Fruit fly (Drosophila melanogaster) whole organism, prepupa: ENCODE measurements around the gene CG43925.

Experiments used
- Blimp-1 ChIP-seq: fragments of 200-800 bp; sonication (Bioruptor generic); optimal IDR thresholded peaks from 3 replicates; lab custom pipeline; 2017; ENCODE audit warnings: missing biosample characterization, missing genetic modification characterization, mild to moderate bottlenecking, moderate library complexity, missing genetic modification reagents
- CG10631 ChIP-seq: fragments of 200-800 bp; sonication (Bioruptor generic); optimal IDR thresholded peaks from 2 replicates; lab custom pipeline; 2016; ENCODE audit warnings: missing biosample characterization, missing genetic modification characterization
- CG15336 ChIP-seq: fragments of 200-800 bp; sonication (Bioruptor generic); IDR thresholded peaks from 2 replicates; pipeline ENCODE4 v1.3.6; 2022; ENCODE audit warnings: missing biosample characterization, missing genetic modification characterization
- CG1621 ChIP-seq: fragments of 200-800 bp; sonication (Bioruptor generic); optimal IDR thresholded peaks from 3 replicates; lab custom pipeline; 2018; ENCODE audit warnings: missing biosample characterization, mild to moderate bottlenecking, missing genetic modification characterization
- CG16779 ChIP-seq: fragments of 200-800 bp; sonication (Bioruptor generic); optimal IDR thresholded peaks from 3 replicates; lab custom pipeline; 2017; ENCODE audit warnings: missing biosample characterization, mild to moderate bottlenecking, missing genetic modification characterization
- CG31627 ChIP-seq: fragments of 200-800 bp; sonication (Bioruptor generic); optimal IDR thresholded peaks from 3 replicates; lab custom pipeline; 2016; ENCODE audit warnings: missing biosample characterization, missing genetic modification characterization
- CG32006 ChIP-seq: fragments of 200-800 bp; sonication (Bioruptor generic); optimal IDR thresholded peaks from 3 replicates; lab custom pipeline; 2017; ENCODE audit warnings: missing biosample characterization, mild to moderate bottlenecking, missing genetic modification characterization
- CG34406 ChIP-seq: fragments of 200-800 bp; sonication (Bioruptor generic); optimal IDR thresholded peaks from 3 replicates; lab custom pipeline; 2016; ENCODE audit warnings: missing biosample characterization, missing genetic modification characterization
- CG6163 ChIP-seq: fragments of 200-800 bp; sonication (Bioruptor generic); IDR thresholded peaks from 3 replicates; pipeline ENCODE4 v1.3.6; 2022; ENCODE audit warnings: missing biosample characterization, missing genetic modification characterization
- CG6792 ChIP-seq: fragments of 200-800 bp; sonication (Bioruptor generic); optimal IDR thresholded peaks from 3 replicates; lab custom pipeline; 2016; ENCODE audit warnings: missing biosample characterization, missing genetic modification characterization
- CG6854 ChIP-seq: fragments of 200-800 bp; sonication (Bioruptor generic); optimal IDR thresholded peaks from 2 replicates; lab custom pipeline; 2017; ENCODE audit warnings: missing biosample characterization, mild to moderate bottlenecking, missing genetic modification characterization
- CG7368 ChIP-seq: fragments of 200-800 bp; sonication (Bioruptor generic); optimal IDR thresholded peaks from 3 replicates; lab custom pipeline; 2016; ENCODE audit warnings: missing biosample characterization, missing genetic modification characterization
- CG8319 ChIP-seq: fragments of 200-800 bp; sonication (Bioruptor generic); optimal IDR thresholded peaks from 3 replicates; lab custom pipeline; 2016; ENCODE audit warnings: missing biosample characterization, missing genetic modification characterization
- CG8632 ChIP-seq: fragments of 200-800 bp; sonication (Bioruptor generic); optimal IDR thresholded peaks from 3 replicates; lab custom pipeline; 2016; ENCODE audit warnings: missing biosample characterization, missing genetic modification characterization
- Eip78C ChIP-seq: fragments of 200-800 bp; sonication (Bioruptor generic); peaks from one replicate; lab custom pipeline; 2016; ENCODE audit warnings: missing biosample characterization, missing genetic modification characterization
- Eip93F ChIP-seq: fragments of 200-800 bp; sonication (Bioruptor generic); optimal IDR thresholded peaks from 2 replicates; lab custom pipeline; 2016; ENCODE audit warnings: missing biosample characterization, mild to moderate bottlenecking, missing genetic modification characterization
- Ets96B ChIP-seq: fragments of 200-800 bp; optimal IDR thresholded peaks from 2 replicates; lab custom pipeline; 2019; ENCODE audit warnings: missing biosample characterization, mild to moderate bottlenecking, missing genetic modification characterization, moderate library complexity
- Hr38 ChIP-seq: sonication (Bioruptor generic); optimal IDR thresholded peaks from 2 replicates; lab custom pipeline; 2016; ENCODE audit warnings: missing biosample characterization, missing genetic modification characterization
- Hr39 ChIP-seq: fragments of 200-800 bp; sonication (Bioruptor generic); optimal IDR thresholded peaks from 2 replicates; lab custom pipeline; 2016; ENCODE audit warnings: missing biosample characterization, missing genetic modification characterization
- Hr4 ChIP-seq: fragments of 200-800 bp; sonication (Bioruptor generic); optimal IDR thresholded peaks from 3 replicates; lab custom pipeline; 2016; ENCODE audit warnings: missing biosample characterization, missing genetic modification characterization
- Lpt ChIP-seq: fragments of 200-800 bp; sonication (Bioruptor generic); optimal IDR thresholded peaks from 3 replicates; lab custom pipeline; 2016; ENCODE audit warnings: missing biosample characterization, missing genetic modification characterization
- Met ChIP-seq: fragments of 200-800 bp; sonication (Bioruptor generic); optimal IDR thresholded peaks from 3 replicates; lab custom pipeline; 2016; ENCODE audit warnings: missing biosample characterization, missing genetic modification characterization
- achi ChIP-seq: fragments of 200-800 bp; sonication (Bioruptor generic); optimal IDR thresholded peaks from 3 replicates; lab custom pipeline; 2016; ENCODE audit warnings: missing biosample characterization, missing genetic modification characterization
- acj6 ChIP-seq: fragments of 200-800 bp; sonication (Bioruptor generic); optimal IDR thresholded peaks from 3 replicates; lab custom pipeline; 2016; ENCODE audit warnings: missing biosample characterization, missing genetic modification characterization
- cyc ChIP-seq: fragments of 200-800 bp; sonication (Bioruptor generic); optimal IDR thresholded peaks from 3 replicates; lab custom pipeline; 2016; ENCODE audit warnings: missing biosample characterization, missing genetic modification characterization
- dac ChIP-seq: fragments of 200-800 bp; sonication (Bioruptor generic); optimal IDR thresholded peaks from 2 replicates; lab custom pipeline; 2017; ENCODE audit warnings: missing biosample characterization, mild to moderate bottlenecking, missing genetic modification characterization
- eg ChIP-seq: fragments of 200-800 bp; sonication (Bioruptor generic); IDR thresholded peaks from 3 replicates; pipeline ENCODE4 v1.3.6; 2022; ENCODE audit warnings: missing biosample characterization, missing genetic modification characterization
- esn ChIP-seq: fragments of 200-800 bp; sonication (Bioruptor generic); optimal IDR thresholded peaks from 2 replicates; lab custom pipeline; 2016; ENCODE audit warnings: missing biosample characterization, mild to moderate bottlenecking, missing genetic modification characterization, moderate library complexity
- fd59A ChIP-seq: fragments of 200-800 bp; sonication (Bioruptor generic); optimal IDR thresholded peaks from 2 replicates; lab custom pipeline; 2017; ENCODE audit warnings: missing biosample characterization, mild to moderate bottlenecking, missing genetic modification characterization, missing genetic modification reagents
- fkh ChIP-seq: fragments of 200-800 bp; sonication (Bioruptor generic); optimal IDR thresholded peaks from 3 replicates; lab custom pipeline; 2017; ENCODE audit warnings: missing biosample characterization, mild to moderate bottlenecking, missing genetic modification characterization, moderate library complexity
- net ChIP-seq: fragments of 200-800 bp; sonication (Bioruptor generic); optimal IDR thresholded peaks from 3 replicates; lab custom pipeline; 2016; ENCODE audit warnings: missing biosample characterization, missing genetic modification characterization
- pdm3 ChIP-seq: fragments of 200-800 bp; sonication (Bioruptor generic); optimal IDR thresholded peaks from 3 replicates; lab custom pipeline; 2016; ENCODE audit warnings: missing biosample characterization, missing genetic modification characterization
- svp ChIP-seq: fragments of 200-800 bp; sonication (Bioruptor generic); peaks from one replicate; lab custom pipeline; 2016; ENCODE audit warnings: missing biosample characterization, missing genetic modification characterization
- topi ChIP-seq: fragments of 200-800 bp; sonication (Bioruptor generic); optimal IDR thresholded peaks from 3 replicates; lab custom pipeline; 2016; ENCODE audit warnings: missing biosample characterization, missing genetic modification characterization
- vri ChIP-seq: fragments of 200-800 bp; sonication (Bioruptor generic); optimal IDR thresholded peaks from 3 replicates; lab custom pipeline; 2016; ENCODE audit warnings: missing biosample characterization, mild to moderate bottlenecking, missing genetic modification characterization

Gene CG43925

DNA sequence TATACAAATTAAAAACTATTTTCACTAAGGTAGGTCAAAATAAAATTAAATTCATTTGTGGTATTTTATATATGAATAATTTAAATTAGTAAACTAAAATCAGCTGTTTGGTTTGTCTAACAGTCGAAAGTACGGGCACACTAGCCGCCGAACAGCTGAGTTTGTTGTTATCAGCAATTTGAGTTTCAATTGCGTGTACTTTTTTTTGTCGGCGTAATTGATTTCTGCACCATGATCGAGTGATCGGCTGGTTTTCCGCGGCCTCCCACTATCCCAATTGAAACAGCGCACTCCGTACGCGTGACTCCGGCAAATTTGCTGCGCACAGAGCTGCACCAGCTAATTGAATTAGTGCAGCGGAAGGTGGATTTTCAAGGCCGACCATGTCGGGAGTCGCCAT, 2.9 kb downstream of the CG43925 start, which contains the start of gene Alg7:
TSS of gene Alg7 (plus strand) at position 153 of the 400 bp plus-strand sequence.
- TF ChIP-seq Hr38 (GFP tag; lab: Kevin White, UChicago) (no peak), CG16779 (tag; lab: Kevin White, UChicago) (no peak), fd59A (no peak), eg (GFP tag; lab: Robert Waterston, UW) (no peak), CG6854 (no peak), acj6 (GFP tag; lab: Kevin White, UChicago) (no peak), Eip78C (GFP tag; lab: Kevin White, UChicago) (no peak), CG31627 (no peak), Hr4 (GFP tag; lab: Kevin White, UChicago) (no peak), CG7368 (GFP tag; lab: Kevin White, UChicago) (no peak), CG15336 (GFP tag; lab: Robert Waterston, UW) (no peak), Hr39 (GFP tag; lab: Kevin White, UChicago) (no peak)
- TF ChIP-seq, all 60 proteins: peak for 0

dm6 chr2L:13182415-13182814, 6.2 kb downstream of the CG43925 start, which contains the start of gene Mgat3:
Gene Mgat3 (minus strand): TSS chr2L:13182596.
- no peak for TF ChIP-seq dac (GFP tag; lab: Kevin White, UChicago)
- TF ChIP-seq cyc (GFP tag; lab: Kevin White, UChicago): no peak
- TF ChIP-seq eg (GFP tag; lab: Robert Waterston, UW): no peak
- no peak for TF ChIP-seq Blimp-1 (GFP tag; lab: Kevin White, UChicago)

dm6 chr2L:13183150-13183549, 6.9 kb downstream of the CG43925 start, which contains the start of gene Rsph1:
Gene Rsph1 (plus strand): TSS chr2L:13183450.
- TF ChIP-seq achi (GFP tag; lab: Kevin White, UChicago): no peak

- TF ChIP-seq Hr39 (GFP tag; lab: Kevin White, UChicago): no peak
- TF ChIP-seq CG16779 (tag; lab: Kevin White, UChicago): no peak
- TF ChIP-seq CG34406 (GFP tag; lab: Kevin White, UChicago): no peak
- 0 out of 3 replicates have a peak, but pooled peaks have one; percentile 41 for TF ChIP-seq CG6163
- TF ChIP-seq pdm3 (GFP tag; lab: Kevin White, UChicago): no peak
- TF ChIP-seq Hr4 (GFP tag; lab: Kevin White, UChicago): no peak
- TF ChIP-seq CG15336 (GFP tag; lab: Robert Waterston, UW): no peak
- no peak for TF ChIP-seq Lpt (GFP tag; lab: Kevin White, UChicago)
- no peak for TF ChIP-seq Hr38 (GFP tag; lab: Kevin White, UChicago)
- no peak for TF ChIP-seq CG10631
- TF ChIP-seq CG6792 (GFP tag; lab: Kevin White, UChicago): no peak
- TF ChIP-seq Blimp-1 (GFP tag; lab: Kevin White, UChicago): no peak
- TF ChIP-seq Ets96B (tag; lab: Kevin White, UChicago): no peak
- TF ChIP-seq achi (GFP tag; lab: Kevin White, UChicago): no peak
- no peak for TF ChIP-seq CG1621 (tag; lab: Kevin White, UChicago)
- TF ChIP-seq fkh (GFP tag; lab: Kevin White, UChicago): no peak
- peak; percentile 27 for TF ChIP-seq esn (GFP tag; lab: Kevin White, UChicago)
- TF ChIP-seq CG8319: no peak
- TF ChIP-seq CG6854: no peak
- no peak for TF ChIP-seq Eip93F (GFP tag; lab: Kevin White, UChicago)
- TF ChIP-seq CG8632: no peak
- peak; percentile 83 for TF ChIP-seq vri (GFP tag; lab: Kevin White, UChicago)
- TF ChIP-seq eg (GFP tag; lab: Robert Waterston, UW): no peak
- no peak for TF ChIP-seq Met (GFP tag; lab: Kevin White, UChicago)
- TF ChIP-seq CG32006 (GFP tag; lab: Kevin White, UChicago): no peak
- TF ChIP-seq topi (GFP tag; lab: Kevin White, UChicago): no peak
- peak; percentile 87 for TF ChIP-seq svp
- TF ChIP-seq net (GFP tag; lab: Kevin White, UChicago): no peak
These were observed 14.3 kb downstream of the CG43925 start for dm6 chr2L:13190534-13190933.
